Worm (Caenorhabditis elegans): ENCODE measurements around the gene cdc-73.
A peak's percentile ranks its signal among the peaks of the same experiment; 100 is the strongest.

cdc-73 gene

ce11 chrIV:4014341-4014826 lies 28.0 kb upstream of the cdc-73 start:
- TF ChIP-seq zag-1 (tag; optimal IDR thresholded peaks at IDR 0.05) (no peak), nhr-25 (tag; optimal IDR thresholded peaks at IDR 0.05) (peak; percentile 14), unc-55 (GFP tag; optimal IDR thresholded peaks at IDR 0.05) (peak; percentile 5), sma-9 (GFP tag; optimal IDR thresholded peaks at IDR 0.05) (no peak), sma-9 (tag; optimal IDR thresholded peaks at IDR 0.05) (no peak), unc-39 (tag; optimal IDR thresholded peaks at IDR 0.05) (no peak), ZK546.5 (tag; optimal IDR thresholded peaks at IDR 0.05) (no peak), F13H6.1 (tag; optimal IDR thresholded peaks at IDR 0.05) (no peak)

- TF ChIP-seq nhr-6 (tag; optimal IDR thresholded peaks at IDR 0.05), result no peak
Observed at ce11 chrIV:4015660-4016059, 26.7 kb upstream of the cdc-73 start.

- no peak for TF ChIP-seq nhr-25 (tag; optimal IDR thresholded peaks at IDR 0.05)
- TF ChIP-seq nhr-237 (tag; optimal IDR thresholded peaks at IDR 0.05), result no peak
- no peak for TF ChIP-seq unc-62 (GFP tag; optimal IDR thresholded peaks at IDR 0.05)
- no peak for TF ChIP-seq nhr-6 (tag; optimal IDR thresholded peaks at IDR 0.05)
- TF ChIP-seq snpc-4 (tag; optimal IDR thresholded peaks at IDR 0.05), result no peak
- no peak for TF ChIP-seq elt-1 (tag; optimal IDR thresholded peaks at IDR 0.05)
- no peak for TF ChIP-seq ceh-16 (tag; optimal IDR thresholded peaks at IDR 0.05)
- no peak for TF ChIP-seq dmd-4 (tag; optimal IDR thresholded peaks at IDR 0.05)
Observed at ce11 chrIV:4016723-4017122, 25.7 kb upstream of the cdc-73 start.

ce11 chrIV:4018692-4019387 lies 23.5 kb upstream of the cdc-73 start:
- peak; percentile 5 for TF ChIP-seq blmp-1 (tag; optimal IDR thresholded peaks at IDR 0.05; ENCODE audit: insufficient read depth)
- no peak for TF ChIP-seq nhr-23 (tag; optimal IDR thresholded peaks at IDR 0.05)
- no peak for TF ChIP-seq nhr-237 (tag; optimal IDR thresholded peaks at IDR 0.05)
- TF ChIP-seq mbf-1 (tag; optimal IDR thresholded peaks at IDR 0.05), result no peak
- no peak for TF ChIP-seq ZK546.5 (tag; optimal IDR thresholded peaks at IDR 0.05)
- TF ChIP-seq gmeb-1 (tag; optimal IDR thresholded peaks at IDR 0.05), result no peak
- no peak for TF ChIP-seq nhr-129 (tag; optimal IDR thresholded peaks at IDR 0.05)
- TF ChIP-seq zag-1 (tag; optimal IDR thresholded peaks at IDR 0.05), result no peak
- no peak for TF ChIP-seq elt-1 (tag; optimal IDR thresholded peaks at IDR 0.05)
- TF ChIP-seq peb-1 (tag; optimal IDR thresholded peaks at IDR 0.05), result no peak
- TF ChIP-seq nhr-11 (tag; optimal IDR thresholded peaks at IDR 0.05), result no peak
- TF ChIP-seq lsy-2 (tag; optimal IDR thresholded peaks at IDR 0.05), result peak in 1 of 2 experiments; percentile 1
- peak; percentile 14 for TF ChIP-seq sma-9 (GFP tag; optimal IDR thresholded peaks at IDR 0.05)
- TF ChIP-seq sma-9 (tag; optimal IDR thresholded peaks at IDR 0.05), result no peak
- TF ChIP-seq mab-5 (tag; optimal IDR thresholded peaks at IDR 0.05), result no peak
- TF ChIP-seq ztf-11 (tag; optimal IDR thresholded peaks at IDR 0.05), result no peak
- no peak for TF ChIP-seq nhr-6 (tag; optimal IDR thresholded peaks at IDR 0.05)

ce11 chrIV:4019836-4020235 lies 22.5 kb upstream of the cdc-73 start:
- TF ChIP-seq peb-1 (tag; optimal IDR thresholded peaks at IDR 0.05) (no peak), nhr-6 (tag; optimal IDR thresholded peaks at IDR 0.05) (peak; percentile 52), nhr-77 (tag; optimal IDR thresholded peaks at IDR 0.05) (no peak), elt-3 (tag; optimal IDR thresholded peaks at IDR 0.05) (no peak), ZK546.5 (tag; optimal IDR thresholded peaks at IDR 0.05) (no peak), nhr-21 (tag; optimal IDR thresholded peaks at IDR 0.05) (no peak), zag-1 (tag; optimal IDR thresholded peaks at IDR 0.05) (peak; percentile 73), sma-3 (GFP tag; optimal IDR thresholded peaks at IDR 0.05) (peak; percentile 25), mab-5 (tag; optimal IDR thresholded peaks at IDR 0.05) (peak; percentile 69), nhr-10 (tag; optimal IDR thresholded peaks at IDR 0.05) (no peak), F13H6.1 (tag; optimal IDR thresholded peaks at IDR 0.05) (peak; percentile 90), nhr-11 (tag; optimal IDR thresholded peaks at IDR 0.05) (no peak), dmd-4 (tag; optimal IDR thresholded peaks at IDR 0.05) (no peak), unc-55 (GFP tag; optimal IDR thresholded peaks at IDR 0.05) (peak; percentile 85), lin-13 (GFP tag; optimal IDR thresholded peaks at IDR 0.05) (peak; percentile 21), alr-1 (tag; optimal IDR thresholded peaks at IDR 0.05) (no peak), R02D3.7 (tag; optimal IDR thresholded peaks at IDR 0.05) (no peak), unc-39 (tag; optimal IDR thresholded peaks at IDR 0.05) (no peak), ama-1 (optimal IDR thresholded peaks at IDR 0.05) (no peak), elt-1 (tag; optimal IDR thresholded peaks at IDR 0.05) (no peak), ztf-1 (GFP tag; conservative IDR thresholded peaks at IDR 0.05) (no peak), crh-2 (tag; optimal IDR thresholded peaks at IDR 0.05) (peak; percentile 61), nhr-12 (tag; optimal IDR thresholded peaks at IDR 0.05) (no peak), Y55F3AM.14 (GFP tag; optimal IDR thresholded peaks at IDR 0.05) (peak; percentile 41), ceh-16 (tag; optimal IDR thresholded peaks at IDR 0.05) (no peak), aly-2 (tag; optimal IDR thresholded peaks at IDR 0.05) (no peak), ztf-4 (tag; optimal IDR thresholded peaks at IDR 0.05) (no peak), gmeb-1 (tag; optimal IDR thresholded peaks at IDR 0.05) (peak; percentile 25), egl-27 (tag; optimal IDR thresholded peaks at IDR 0.05) (peak; percentile 62), nhr-23 (tag; optimal IDR thresholded peaks at IDR 0.05) (no peak), unc-62 (GFP tag; optimal IDR thresholded peaks at IDR 0.05) (no peak), ceh-82 (tag; optimal IDR thresholded peaks at IDR 0.05) (no peak), nhr-237 (tag; optimal IDR thresholded peaks at IDR 0.05) (no peak), sem-4 (tag; optimal IDR thresholded peaks at IDR 0.05) (peak; percentile 63), mbf-1 (tag; optimal IDR thresholded peaks at IDR 0.05) (no peak)

All from whole organism, L2 larva.